Worm (Caenorhabditis elegans) whole organism, L1 larva: ENCODE data around the gene T01E8.8.

ENCODE experiments used
- C04F5.9 ChIP-seq: sonication (generic microtip); optimal IDR thresholded peaks from 2 replicates; lab custom pipeline; 2016; ENCODE audit warnings: missing genetic modification characterization, missing compliant biosample characterization
- C16A3.4 ChIP-seq: fragments of 150-350 bp; optimal IDR thresholded peaks from 2 replicates; lab custom pipeline; 2014; ENCODE audit warnings: missing biosample characterization, missing genetic modification characterization
- aha-1 ChIP-seq: fragments of 150-350 bp; optimal IDR thresholded peaks from 2 replicates; lab custom pipeline; 2014; ENCODE audit warnings: missing biosample characterization, missing genetic modification characterization
- alr-1 ChIP-seq: fragments of 200-800 bp; sonication (Bioruptor generic); optimal IDR thresholded peaks from 2 replicates; lab custom pipeline; 2018; ENCODE audit warnings: borderline replicate concordance, mild to moderate bottlenecking, missing genetic modification characterization, missing compliant biosample characterization
- aly-2 ChIP-seq: fragments of 150-350 bp; optimal IDR thresholded peaks from 2 replicates; lab custom pipeline; 2014; ENCODE audit warnings: missing biosample characterization, missing genetic modification characterization
- blmp-1 ChIP-seq: fragments of 150-350 bp; optimal IDR thresholded peaks from 2 replicates; lab custom pipeline; 2014; ENCODE audit warnings: missing biosample characterization, missing genetic modification characterization
- ces-1 ChIP-seq: fragments of 150-350 bp; optimal IDR thresholded peaks from 2 replicates; lab custom pipeline; 2014; ENCODE audit warnings: missing biosample characterization, missing genetic modification reagents, missing genetic modification characterization
- dsc-1 ChIP-seq: sonication (generic microtip); optimal IDR thresholded peaks from 2 replicates; lab custom pipeline; 2016; ENCODE audit warnings: mild to moderate bottlenecking, missing genetic modification characterization, missing compliant biosample characterization
- efl-1 ChIP-seq, 4 experiments: fragments of 150-350 bp; optimal IDR thresholded peaks in 3 of 4; peaks in 1 of 4; 1 replicate in 1 of 4; 2 replicates in 3 of 4; lab custom pipeline; 2014; ENCODE audit warnings: missing biosample characterization in 2 of 4, missing genetic modification characterization in 2 of 4, missing genetic modification reagents in 2 of 4
- grh-1 ChIP-seq: fragments of 200-800 bp; sonication (Bioruptor generic); IDR thresholded peaks from 2 replicates; pipeline ENCODE4 v1.3.6; 2022; ENCODE audit warnings: missing genetic modification reagents, missing genetic modification characterization, missing compliant biosample characterization
- hpl-2 ChIP-seq: fragments of 150-350 bp; optimal IDR thresholded peaks from 2 replicates; lab custom pipeline; 2014; ENCODE audit warnings: missing biosample characterization, missing genetic modification reagents, missing genetic modification characterization
- lin-13 ChIP-seq: fragments of 150-350 bp; optimal IDR thresholded peaks from 2 replicates; lab custom pipeline; 2014; ENCODE audit warnings: missing biosample characterization, missing genetic modification reagents, missing genetic modification characterization
- lin-14 ChIP-seq: fragments of 200-800 bp; sonication (Bioruptor generic); optimal IDR thresholded peaks from 2 replicates; lab custom pipeline; 2018; ENCODE audit warnings: mild to moderate bottlenecking, missing genetic modification characterization, moderate library complexity, missing compliant biosample characterization
- lsy-2 ChIP-seq, 2 experiments: fragments of 150-350 bp; optimal IDR thresholded peaks; 2 replicates each; lab custom pipeline; 2014; ENCODE audit warnings: missing biosample characterization in 2 of 2, missing genetic modification characterization in 2 of 2
- mab-9 ChIP-seq: fragments of 200-800 bp; sonication (Bioruptor generic); IDR thresholded peaks from 2 replicates; pipeline ENCODE4 v1.3.6; 2022; ENCODE audit warnings: missing genetic modification reagents, missing genetic modification characterization, missing compliant biosample characterization
- mdl-1 ChIP-seq, 2 experiments: fragments of 150-350 bp; optimal IDR thresholded peaks; 2 replicates each; lab custom pipeline; 2014 to 2017; ENCODE audit warnings: missing biosample characterization in 2 of 2, missing genetic modification characterization in 2 of 2, inconsistent platforms in 1 of 2
- mep-1 ChIP-seq: fragments of 150-350 bp; optimal IDR thresholded peaks from 2 replicates; lab custom pipeline; 2014; ENCODE audit warnings: missing biosample characterization, missing genetic modification characterization
- nhr-11 ChIP-seq: fragments of 150-350 bp; optimal IDR thresholded peaks from 2 replicates; lab custom pipeline; 2014; ENCODE audit warnings: missing biosample characterization, missing genetic modification characterization
- nhr-19 ChIP-seq: fragments of 200-800 bp; sonication (Bioruptor generic); conservative IDR thresholded peaks from 2 replicates; pipeline ENCODE4 v1.3.6; 2022; ENCODE audit warnings: missing genetic modification characterization, missing compliant biosample characterization
- nhr-47 ChIP-seq: sonication (generic microtip); optimal IDR thresholded peaks from 2 replicates; lab custom pipeline; 2016; ENCODE audit warnings: mild to moderate bottlenecking, missing genetic modification characterization, moderate library complexity, missing compliant biosample characterization
- nhr-71 ChIP-seq: sonication (generic microtip); optimal IDR thresholded peaks from 2 replicates; lab custom pipeline; 2016; ENCODE audit warnings: mild to moderate bottlenecking, missing genetic modification characterization, moderate library complexity, missing compliant biosample characterization
- nhr-76 ChIP-seq: sonication (generic microtip); optimal IDR thresholded peaks from 2 replicates; lab custom pipeline; 2017; ENCODE audit warnings: missing biosample characterization, missing genetic modification characterization
- nhr-85 ChIP-seq: sonication (generic microtip); peaks from one replicate; lab custom pipeline; 2016; ENCODE audit warnings: missing genetic modification characterization, inconsistent platforms, missing compliant biosample characterization
- pag-3 ChIP-seq: sonication (generic microtip); optimal IDR thresholded peaks from 2 replicates; lab custom pipeline; 2017; ENCODE audit warnings: missing genetic modification characterization, mild to moderate bottlenecking, missing compliant biosample characterization, antibody characterized with exemption, borderline replicate concordance; ENCODE audit not compliant: insufficient read depth
- rnt-1 ChIP-seq: sonication (generic microtip); optimal IDR thresholded peaks from 2 replicates; lab custom pipeline; 2016; ENCODE audit warnings: mild to moderate bottlenecking, missing genetic modification characterization, moderate library complexity, missing compliant biosample characterization
- snu-23 ChIP-seq: sonication (generic microtip); optimal IDR thresholded peaks from 2 replicates; lab custom pipeline; 2016; ENCODE audit warnings: missing genetic modification characterization, missing compliant biosample characterization
- swsn-7 ChIP-seq: sonication (generic microtip); optimal IDR thresholded peaks from 2 replicates; lab custom pipeline; 2016; ENCODE audit warnings: missing genetic modification characterization, missing compliant biosample characterization
- unc-130 ChIP-seq: fragments of 150-350 bp; optimal IDR thresholded peaks from 2 replicates; lab custom pipeline; 2017; ENCODE audit warnings: missing biosample characterization, missing genetic modification characterization, inconsistent platforms
- unc-86 ChIP-seq: sonication (generic microtip); optimal IDR thresholded peaks from 2 replicates; lab custom pipeline; 2016; ENCODE audit warnings: missing genetic modification characterization, missing compliant biosample characterization
- unc-98 ChIP-seq: fragments of 200-800 bp; sonication (Bioruptor generic); IDR thresholded peaks from 2 replicates; pipeline ENCODE4 v1.3.6; 2022; ENCODE audit warnings: missing genetic modification characterization, missing compliant biosample characterization
- zip-4 ChIP-seq: fragments of 200-800 bp; sonication (Bioruptor generic); optimal IDR thresholded peaks from 2 replicates; lab custom pipeline; 2018; ENCODE audit warnings: mild to moderate bottlenecking, missing genetic modification characterization, moderate library complexity, missing compliant biosample characterization
- ztf-4 ChIP-seq: fragments of 150-350 bp; optimal IDR thresholded peaks from 2 replicates; lab custom pipeline; 2014; ENCODE audit warnings: missing biosample characterization, missing genetic modification characterization

Gene T01E8.8

DNA sequence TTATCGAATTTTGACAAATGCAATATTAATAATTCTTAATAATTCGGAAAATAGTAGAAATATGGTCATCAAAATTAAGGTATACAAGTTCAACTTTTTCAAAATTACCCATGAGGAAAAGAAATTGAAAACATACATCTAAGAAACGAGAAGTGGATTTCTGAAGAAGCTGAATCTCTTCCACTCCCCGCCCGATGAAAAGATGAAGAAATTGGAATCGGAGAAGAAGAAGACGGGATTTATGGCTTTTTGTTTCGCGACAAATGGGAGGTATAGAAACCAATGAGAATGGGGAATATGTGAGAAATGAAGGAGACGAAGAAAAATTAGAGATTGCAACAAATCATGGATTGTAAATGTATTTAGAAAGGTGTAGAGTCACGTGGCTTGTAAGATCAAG is 28.0 kb upstream of the T01E8.8 start:
- TF ChIP-seq ztf-4 (tag; lab: Kevin White, UChicago): no peak
- no peak for TF ChIP-seq lin-14
- peak; percentile 43 for TF ChIP-seq rnt-1 (tag; lab: Kevin White, UChicago)
- peak; percentile 46 for TF ChIP-seq nhr-71
- no peak for TF ChIP-seq aha-1 (tag; lab: Kevin White, UChicago)
- TF ChIP-seq blmp-1 (tag; lab: Kevin White, UChicago): peak; percentile 53
- peak; percentile 54 for TF ChIP-seq dsc-1 (tag; lab: Kevin White, UChicago)
- TF ChIP-seq pag-3: no peak

DNA sequence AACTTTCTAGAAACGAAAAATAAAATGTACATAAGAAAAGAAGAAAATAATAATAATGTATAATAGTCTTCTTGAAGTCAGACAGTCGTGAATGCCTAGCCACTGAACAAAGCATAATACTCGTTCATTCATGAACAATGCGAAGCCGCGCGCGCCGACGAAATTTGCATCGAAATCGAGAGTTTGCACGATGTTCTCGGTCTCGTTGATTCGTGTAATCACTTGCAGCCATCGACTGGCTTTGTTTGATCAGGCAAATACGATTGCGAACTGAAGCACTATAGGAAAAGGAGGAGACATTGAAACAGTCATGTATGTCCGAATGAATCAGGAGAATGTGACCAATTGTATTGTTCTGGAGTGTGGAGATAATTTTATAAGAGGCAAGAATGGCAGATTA is 27.3 kb upstream of the T01E8.8 start:
- peak; percentile 95 for TF ChIP-seq blmp-1 (tag; lab: Kevin White, UChicago)
- no peak for TF ChIP-seq C04F5.9 (tag; lab: Kevin White, UChicago)

DNA sequence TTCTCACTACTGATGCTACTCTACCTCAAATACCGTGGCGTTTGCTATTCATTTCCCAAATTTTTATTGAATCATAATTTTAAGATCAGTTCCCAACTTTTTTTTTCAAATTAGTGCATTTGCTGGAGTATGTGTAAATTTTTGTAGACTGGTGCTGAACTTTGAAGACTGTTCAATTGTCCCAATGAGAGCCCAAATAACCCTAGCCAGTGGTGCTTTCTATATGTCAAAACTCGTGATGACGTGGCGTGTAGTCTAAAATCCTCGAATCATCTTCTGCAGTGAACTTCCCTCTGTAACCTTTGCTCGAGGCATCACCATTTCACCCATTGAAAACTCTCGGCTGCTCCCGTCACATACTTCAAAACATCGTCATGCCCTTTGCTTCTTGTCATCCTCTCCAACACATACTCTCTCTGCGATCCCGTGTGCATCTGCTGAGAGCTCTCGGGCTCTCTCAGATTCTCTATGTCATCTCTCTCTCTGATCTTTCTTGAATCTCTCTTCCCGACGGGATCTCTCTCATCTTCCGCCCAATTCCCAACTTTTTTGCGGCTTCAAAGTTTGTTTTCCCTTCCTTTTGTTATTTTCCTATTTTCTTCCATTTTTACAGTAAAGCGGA is 26.5 kb upstream of the T01E8.8 start:
- TF ChIP-seq mab-9 (GFP tag; lab: Robert Waterston, UW) (no peak), nhr-76 (tag; lab: Kevin White, UChicago) (no peak), efl-1 (optimal IDR thresholded peaks at IDR 0.05; lab: Kevin White, UChicago) (no peak), efl-1 (GFP tag; optimal IDR thresholded peaks at IDR 0.05 in 1 of 2; lab: Kevin White, UChicago) (peak in 1 of 2 experiments; percentile 47), ces-1 (GFP tag; lab: Kevin White, UChicago) (no peak), lin-13 (no peak), mdl-1 (tag; optimal IDR thresholded peaks at IDR 0.05; lab: Kevin White, UChicago) (peak in 1 of 2 experiments; percentile 24), C16A3.4 (tag; lab: Kevin White, UChicago) (no peak), nhr-11 (peak; percentile 42), snu-23 (GFP tag; lab: Kevin White, UChicago) (peak; percentile 43), nhr-71 (peak; percentile 51), rnt-1 (tag; lab: Kevin White, UChicago) (peak; percentile 74), nhr-19 (GFP tag; lab: Robert Waterston, UW) (0 out of 2 replicates have a peak, but pooled peaks have one; percentile 10), unc-130 (tag; lab: Kevin White, UChicago) (peak; percentile 47), nhr-47 (no peak), lin-14 (peak; percentile 46), unc-86 (tag; lab: Kevin White, UChicago) (no peak), lsy-2 (tag; optimal IDR thresholded peaks at IDR 0.05; lab: Kevin White, UChicago) (peak in 1 of 2 experiments; percentile 23), dsc-1 (tag; lab: Kevin White, UChicago) (peak; percentile 28), unc-98 (GFP tag; lab: Robert Waterston, UW) (no peak), grh-1 (GFP tag; lab: Robert Waterston, UW) (no peak)

DNA sequence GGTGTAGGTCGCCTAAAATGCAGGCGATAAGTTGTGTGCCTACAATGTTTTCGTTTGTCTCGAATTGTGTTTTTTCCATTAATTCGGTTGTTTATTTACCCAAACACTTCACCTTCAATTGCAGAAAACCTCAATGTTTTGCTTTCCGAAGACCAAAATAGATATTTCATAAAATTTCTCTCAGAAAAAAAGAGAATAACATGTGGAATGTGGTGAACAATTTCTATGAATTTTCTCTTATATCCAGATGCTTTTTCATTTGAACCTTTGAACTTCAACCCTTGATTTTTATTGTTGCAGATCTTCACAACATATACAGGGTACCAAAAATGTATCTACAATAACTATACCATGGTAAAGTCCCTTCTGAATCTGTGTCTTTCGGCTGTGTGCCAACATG is 24.6 kb upstream of the T01E8.8 start, which contains the start of gene T01E8.1:
T01E8.1 (plus strand) TSS at position 301 of the 400 bp plus-strand sequence.
- TF ChIP-seq dsc-1 (tag; lab: Kevin White, UChicago) (peak; percentile 37), nhr-19 (GFP tag; lab: Robert Waterston, UW) (no peak)
- TF ChIP-seq, all 84 proteins: peak for 1

DNA sequence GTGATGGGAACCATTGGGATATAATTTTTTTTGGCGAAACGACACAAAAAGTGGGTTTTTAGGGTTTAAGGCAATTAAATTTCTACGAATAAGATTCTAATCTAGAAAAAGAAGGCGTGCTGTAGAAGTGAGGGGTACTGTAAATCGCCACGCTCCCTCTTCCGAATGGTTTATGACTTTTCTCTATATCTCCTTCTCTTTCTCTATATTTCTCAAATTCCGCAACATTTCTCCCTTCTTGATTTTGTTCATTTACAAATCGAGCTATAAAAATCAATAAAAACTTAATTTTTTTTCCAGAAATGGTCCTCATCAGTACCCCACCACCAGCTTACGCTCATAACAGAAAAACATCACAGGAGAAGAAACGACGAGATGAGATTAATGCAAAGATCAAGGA is 12.9 kb upstream of the T01E8.8 start, which contains the start of gene ref-1:
ref-1 (plus strand) TSS at position 301 of the 400 bp plus-strand sequence.
- TF ChIP-seq blmp-1 (tag; lab: Kevin White, UChicago): no peak
- TF ChIP-seq aly-2 (tag; lab: Kevin White, UChicago): no peak
- TF ChIP-seq efl-1 (optimal IDR thresholded peaks at IDR 0.05; lab: Kevin White, UChicago): no peak
- peak in 1 of 2 experiments; percentile 54 for TF ChIP-seq efl-1 (GFP tag; optimal IDR thresholded peaks at IDR 0.05 in 1 of 2; lab: Kevin White, UChicago)
- TF ChIP-seq, all 84 proteins: peak for 1

DNA sequence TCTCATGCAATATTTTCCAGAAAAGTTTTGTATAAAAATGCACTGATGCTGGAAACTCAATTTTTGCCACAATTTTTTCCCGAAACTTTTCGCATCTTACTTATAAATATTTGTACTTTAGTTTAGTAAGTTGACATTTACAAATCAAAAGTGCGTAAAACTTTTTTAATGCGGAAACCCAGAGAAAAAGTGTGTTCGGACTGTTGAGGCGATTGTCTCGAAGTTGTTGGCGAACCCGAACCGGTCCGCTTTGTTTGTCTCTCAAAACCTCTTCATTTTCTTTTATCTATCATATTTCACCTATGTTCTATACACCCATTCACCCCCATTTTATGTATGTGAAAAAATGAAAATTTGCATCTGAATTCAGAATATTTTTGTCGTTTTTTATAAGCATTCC is 10.4 kb upstream of the T01E8.8 start:
- no peak for TF ChIP-seq nhr-85 (tag; lab: Kevin White, UChicago)
- no peak for TF ChIP-seq alr-1 (tag; lab: Kevin White, UChicago)
- no peak for TF ChIP-seq hpl-2 (GFP tag; lab: Kevin White, UChicago)
- peak; percentile 66 for TF ChIP-seq lin-14
- TF ChIP-seq mep-1 (tag; lab: Kevin White, UChicago): no peak
- no peak for TF ChIP-seq mab-9 (GFP tag; lab: Robert Waterston, UW)
- TF ChIP-seq zip-4 (GFP tag; lab: Kevin White, UChicago): no peak
- no peak for TF ChIP-seq swsn-7
- peak; percentile 26 for TF ChIP-seq blmp-1 (tag; lab: Kevin White, UChicago)
